Worm (Caenorhabditis elegans) whole organism, L2 larva: ENCODE results near the gene Y34F4.3.
A peak's percentile ranks its signal among the peaks of the same experiment; 100 is the strongest.

Experiments
- C34F6.9 ChIP-seq: fragments of 150-350 bp; optimal IDR thresholded peaks from 2 replicates; lab custom pipeline; 2014; ENCODE audit warnings: missing biosample characterization, missing genetic modification characterization
- F13H6.1 ChIP-seq: sonication (generic microtip); optimal IDR thresholded peaks from 2 replicates; lab custom pipeline; 2016; ENCODE audit warnings: missing genetic modification characterization, missing compliant biosample characterization
- R02D3.7 ChIP-seq: fragments of 150-350 bp; optimal IDR thresholded peaks from 2 replicates; lab custom pipeline; 2014; ENCODE audit warnings: missing biosample characterization, missing genetic modification characterization
- ZK546.5 ChIP-seq: sonication (generic microtip); optimal IDR thresholded peaks from 2 replicates; lab custom pipeline; 2017; ENCODE audit warnings: missing biosample characterization, missing genetic modification characterization
- alr-1 ChIP-seq: fragments of 150-350 bp; optimal IDR thresholded peaks from 2 replicates; lab custom pipeline; 2014; ENCODE audit warnings: missing biosample characterization, missing genetic modification characterization
- aly-2 ChIP-seq: fragments of 150-350 bp; optimal IDR thresholded peaks from 2 replicates; lab custom pipeline; 2014; ENCODE audit warnings: missing biosample characterization, missing genetic modification characterization
- ama-1 ChIP-seq: fragments of 150-350 bp; optimal IDR thresholded peaks from 2 replicates; lab custom pipeline; 2018; ENCODE audit warnings: inconsistent platforms
- blmp-1 ChIP-seq: sonication (generic microtip); optimal IDR thresholded peaks from 2 replicates; lab custom pipeline; 2017; ENCODE audit warnings: missing genetic modification characterization, mild to moderate bottlenecking, missing compliant biosample characterization, antibody characterized with exemption, moderate library complexity; ENCODE audit not compliant: insufficient read depth
- ceh-16 ChIP-seq: fragments of 150-350 bp; optimal IDR thresholded peaks from 2 replicates; lab custom pipeline; 2014; ENCODE audit warnings: missing biosample characterization, missing genetic modification characterization
- ceh-82 ChIP-seq: fragments of 150-350 bp; optimal IDR thresholded peaks from 2 replicates; lab custom pipeline; 2014; ENCODE audit warnings: missing biosample characterization, missing genetic modification characterization
- crh-2 ChIP-seq: sonication (generic microtip); optimal IDR thresholded peaks from 2 replicates; lab custom pipeline; 2017; ENCODE audit warnings: missing biosample characterization, missing genetic modification characterization
- egl-27 ChIP-seq: sonication (generic microtip); optimal IDR thresholded peaks from 3 replicates; lab custom pipeline; 2017; ENCODE audit warnings: missing biosample characterization, missing genetic modification reagents, missing genetic modification characterization
- elt-1 ChIP-seq: fragments of 150-350 bp; optimal IDR thresholded peaks from 2 replicates; lab custom pipeline; 2014; ENCODE audit warnings: missing biosample characterization, missing genetic modification characterization
- elt-3 ChIP-seq: sonication (generic microtip); optimal IDR thresholded peaks from 2 replicates; lab custom pipeline; 2017; ENCODE audit warnings: missing biosample characterization, missing genetic modification characterization
- fos-1 ChIP-seq: fragments of 150-350 bp; optimal IDR thresholded peaks from 2 replicates; lab custom pipeline; 2014; ENCODE audit warnings: missing biosample characterization, missing genetic modification characterization
- gmeb-1 ChIP-seq: fragments of 150-350 bp; optimal IDR thresholded peaks from 2 replicates; lab custom pipeline; 2014; ENCODE audit warnings: missing biosample characterization, missing genetic modification characterization
- lin-11 ChIP-seq: fragments of 150-350 bp; sonication (generic microtip); optimal IDR thresholded peaks from 2 replicates; lab custom pipeline; 2014; ENCODE audit warnings: missing biosample characterization, missing genetic modification characterization, inconsistent platforms, mixed read lengths
- lin-13 ChIP-seq: fragments of 150-350 bp; optimal IDR thresholded peaks from 2 replicates; lab custom pipeline; 2014; ENCODE audit warnings: missing biosample characterization, missing genetic modification reagents, missing genetic modification characterization
- lin-39 ChIP-seq: fragments of 150-350 bp; optimal IDR thresholded peaks from 2 replicates; lab custom pipeline; 2014; ENCODE audit warnings: missing biosample characterization, missing genetic modification reagents, missing genetic modification characterization
- lsy-2 ChIP-seq, 2 experiments: fragments of 150-350 bp in 1 of 2; sonication (generic microtip) in 1 of 2; optimal IDR thresholded peaks; 2 replicates each; lab custom pipeline; 2014 to 2017; ENCODE audit warnings: missing biosample characterization in 2 of 2, missing genetic modification characterization in 2 of 2
- mab-5 ChIP-seq: fragments of 150-350 bp; optimal IDR thresholded peaks from 2 replicates; lab custom pipeline; 2014; ENCODE audit warnings: missing biosample characterization, missing genetic modification characterization
- mbf-1 ChIP-seq: sonication (generic microtip); optimal IDR thresholded peaks from 2 replicates; lab custom pipeline; 2017; ENCODE audit warnings: missing biosample characterization, missing genetic modification characterization
- nhr-10 ChIP-seq: sonication (generic microtip); optimal IDR thresholded peaks from 2 replicates; lab custom pipeline; 2017; ENCODE audit warnings: missing biosample characterization, missing genetic modification characterization
- nhr-11 ChIP-seq: fragments of 150-350 bp; optimal IDR thresholded peaks from 2 replicates; lab custom pipeline; 2014; ENCODE audit warnings: missing biosample characterization, missing genetic modification characterization
- nhr-12 ChIP-seq: fragments of 150-350 bp; optimal IDR thresholded peaks from 2 replicates; lab custom pipeline; 2014; ENCODE audit warnings: missing biosample characterization, missing genetic modification characterization
- nhr-23 ChIP-seq: fragments of 150-350 bp; optimal IDR thresholded peaks from 2 replicates; lab custom pipeline; 2014; ENCODE audit warnings: missing biosample characterization, missing genetic modification reagents, missing genetic modification characterization
- nhr-237 ChIP-seq: fragments of 150-350 bp; optimal IDR thresholded peaks from 2 replicates; lab custom pipeline; 2014; ENCODE audit warnings: missing biosample characterization, missing genetic modification characterization
- nhr-25 ChIP-seq: fragments of 150-350 bp; sonication (generic microtip); optimal IDR thresholded peaks from 3 replicates; lab custom pipeline; 2014; ENCODE audit warnings: missing biosample characterization, missing genetic modification characterization
- nhr-6 ChIP-seq: fragments of 150-350 bp; optimal IDR thresholded peaks from 2 replicates; lab custom pipeline; 2014; ENCODE audit warnings: missing biosample characterization, missing genetic modification characterization
- sem-4 ChIP-seq: fragments of 150-350 bp; optimal IDR thresholded peaks from 2 replicates; lab custom pipeline; 2014; ENCODE audit warnings: missing biosample characterization, missing genetic modification reagents, missing genetic modification characterization
- skn-1 ChIP-seq: sonication (generic microtip); optimal IDR thresholded peaks from 2 replicates; lab custom pipeline; 2017; ENCODE audit warnings: missing biosample characterization, missing genetic modification characterization
- sma-9 ChIP-seq, 2 experiments: fragments of 150-350 bp in 1 of 2; sonication (generic microtip) in 1 of 2; optimal IDR thresholded peaks; 2 replicates each; lab custom pipeline; 2014 to 2016; ENCODE audit warnings: missing genetic modification characterization in 2 of 2, mild to moderate bottlenecking in 1 of 2, missing biosample characterization in 1 of 2, missing compliant biosample characterization in 1 of 2, missing genetic modification reagents in 1 of 2, moderate library complexity in 1 of 2
- snpc-4 ChIP-seq: fragments of 150-350 bp; optimal IDR thresholded peaks from 2 replicates; lab custom pipeline; 2014; ENCODE audit warnings: missing biosample characterization, missing genetic modification characterization
- unc-55 ChIP-seq: fragments of 150-350 bp; sonication (generic microtip); optimal IDR thresholded peaks from 3 replicates; lab custom pipeline; 2014; ENCODE audit warnings: missing biosample characterization, missing genetic modification reagents, missing genetic modification characterization
- ztf-1 ChIP-seq: fragments of 200-800 bp; sonication (Bioruptor generic); conservative IDR thresholded peaks from 2 replicates; pipeline ENCODE4 v1.3.6; 2022; ENCODE audit warnings: missing genetic modification characterization, missing compliant biosample characterization
- ztf-11 ChIP-seq: sonication (generic microtip); optimal IDR thresholded peaks from 2 replicates; lab custom pipeline; 2017; ENCODE audit warnings: missing biosample characterization, missing genetic modification characterization

Gene Y34F4.3

DNA sequence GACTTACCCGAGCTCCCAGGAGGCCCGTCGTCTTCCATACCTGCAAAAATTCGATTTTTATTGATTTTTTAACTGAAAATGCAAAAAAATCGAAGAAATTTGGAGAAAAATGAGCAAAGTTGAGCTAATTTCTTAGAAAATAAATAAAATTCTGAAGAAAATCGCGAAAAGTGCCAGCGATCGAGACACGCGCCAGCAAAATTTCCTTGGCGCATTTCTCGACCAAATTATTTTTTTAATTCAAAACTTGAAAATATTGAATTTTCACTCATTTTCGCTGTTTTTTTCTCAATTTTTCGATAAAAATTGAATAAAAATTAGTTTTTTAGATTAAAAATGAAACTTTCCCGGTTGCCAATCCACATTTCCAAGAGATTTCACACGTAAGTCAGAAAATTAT is 21.2 kb upstream of the Y34F4.3 start, which contains the start of the genes chin-1 and BE0003N10.1:
TSS of gene chin-1 (minus strand) at position 40 of the 400 bp plus-strand sequence.
TSS of gene BE0003N10.1 (plus strand) at position 320 of the 400 bp plus-strand sequence.
- TF ChIP-seq fos-1 (tag; lab: Kevin White, UChicago) (peak; percentile 12), C34F6.9 (tag; lab: Kevin White, UChicago) (peak; percentile 69), nhr-237 (no peak), nhr-23 (tag; lab: Kevin White, UChicago) (no peak), mbf-1 (no peak), sma-9 (GFP tag; optimal IDR thresholded peaks at IDR 0.05; lab: Kevin White, UChicago) (peak; percentile 9), sma-9 (tag; optimal IDR thresholded peaks at IDR 0.05; lab: Kevin White, UChicago) (no peak), ztf-11 (tag; lab: Kevin White, UChicago) (no peak), F13H6.1 (peak; percentile 24), ZK546.5 (tag; lab: Kevin White, UChicago) (no peak), unc-55 (peak; percentile 57), nhr-6 (tag; lab: Kevin White, UChicago) (no peak), nhr-11 (tag; lab: Kevin White, UChicago) (no peak), R02D3.7 (tag; lab: Kevin White, UChicago) (no peak), mab-5 (tag; lab: Kevin White, UChicago) (peak; percentile 4), ceh-82 (tag; lab: Kevin White, UChicago) (no peak), skn-1 (tag; lab: Kevin White, UChicago) (no peak), lin-13 (GFP tag; lab: Kevin White, UChicago) (peak; percentile 63), gmeb-1 (tag; lab: Kevin White, UChicago) (peak; percentile 63), lsy-2 (tag; optimal IDR thresholded peaks at IDR 0.05; lab: Kevin White, UChicago) (peak; percentile 60 to 77), crh-2 (tag; lab: Kevin White, UChicago) (no peak), nhr-25 (tag; lab: Kevin White, UChicago) (peak; percentile 53)
- TF ChIP-seq, all 48 proteins: peak for 10

ce11 chrIII:1034853-1035252 is 18.9 kb upstream of the Y34F4.3 start:
- TF ChIP-seq skn-1 (tag; lab: Kevin White, UChicago) (no peak), nhr-25 (tag; lab: Kevin White, UChicago) (no peak), blmp-1 (tag; lab: Kevin White, UChicago) (no peak), alr-1 (no peak), lin-39 (tag; lab: Kevin White, UChicago) (no peak), elt-1 (tag; lab: Kevin White, UChicago) (no peak), ceh-82 (tag; lab: Kevin White, UChicago) (no peak), sem-4 (no peak), nhr-11 (tag; lab: Kevin White, UChicago) (no peak), ztf-1 (GFP tag; lab: Robert Waterston, UW) (no peak), aly-2 (tag; lab: Kevin White, UChicago) (no peak), nhr-12 (no peak), lin-13 (GFP tag; lab: Kevin White, UChicago) (no peak), nhr-23 (tag; lab: Kevin White, UChicago) (no peak), nhr-10 (tag; lab: Kevin White, UChicago) (no peak), ama-1 (no peak), egl-27 (tag; lab: Kevin White, UChicago) (no peak), F13H6.1 (no peak), snpc-4 (tag; lab: Kevin White, UChicago) (no peak)

ce11 chrIII:1030965-1031364 is 15.0 kb upstream of the Y34F4.3 start, which contains the start of the genes clc-26 and E_BE45912.2:
Gene clc-26 (minus strand): TSS chrIII:1031065.
Gene E_BE45912.2 (minus strand): TSS chrIII:1031103.
- TF ChIP-seq nhr-10 (tag; lab: Kevin White, UChicago): no peak
- TF ChIP-seq lsy-2 (tag; optimal IDR thresholded peaks at IDR 0.05; lab: Kevin White, UChicago): no peak
- no peak for TF ChIP-seq lin-39 (tag; lab: Kevin White, UChicago)
- no peak for TF ChIP-seq ceh-82 (tag; lab: Kevin White, UChicago)
- TF ChIP-seq ceh-16 (tag; lab: Kevin White, UChicago): no peak
- TF ChIP-seq snpc-4 (tag; lab: Kevin White, UChicago): no peak
- no peak for TF ChIP-seq sem-4
- no peak for TF ChIP-seq C34F6.9 (tag; lab: Kevin White, UChicago)
- TF ChIP-seq lin-11 (tag; lab: Kevin White, UChicago): no peak
- no peak for TF ChIP-seq elt-3 (tag; lab: Kevin White, UChicago)
- TF ChIP-seq aly-2 (tag; lab: Kevin White, UChicago): no peak
- TF ChIP-seq nhr-25 (tag; lab: Kevin White, UChicago): no peak
- TF ChIP-seq crh-2 (tag; lab: Kevin White, UChicago): no peak
- TF ChIP-seq blmp-1 (tag; lab: Kevin White, UChicago): no peak
- TF ChIP-seq F13H6.1: no peak
- TF ChIP-seq fos-1 (tag; lab: Kevin White, UChicago): no peak
- TF ChIP-seq skn-1 (tag; lab: Kevin White, UChicago): no peak
